Worm (Caenorhabditis elegans): ENCODE results near the gene M60.6.

M60.6 gene

ce11 chrX:8230579-8230978, 21.7 kb downstream of the M60.6 start:
- TF ChIP-seq ztf-11 (tag; optimal IDR thresholded peaks at IDR 0.05) (no peak), nhr-12 (tag; optimal IDR thresholded peaks at IDR 0.05) (no peak), mep-1 (tag; optimal IDR thresholded peaks at IDR 0.05) (no peak), ceh-39 (tag; optimal IDR thresholded peaks at IDR 0.05) (no peak), lin-13 (tag; optimal IDR thresholded peaks at IDR 0.05) (no peak), hlh-1 (tag; optimal IDR thresholded peaks at IDR 0.05) (no peak), nhr-76 (tag; optimal IDR thresholded peaks at IDR 0.05) (no peak)

ce11 chrX:8229221-8229620, 23.0 kb downstream of the M60.6 start:
- TF ChIP-seq bed-3 (GFP tag; optimal IDR thresholded peaks at IDR 0.05) (no peak), zip-8 (tag; optimal IDR thresholded peaks at IDR 0.05) (peak; percentile 37)

ce11 chrX:8224916-8225315, 27.3 kb downstream of the M60.6 start, which contains the start of gene K02A6.2:
Gene K02A6.2 (minus strand): TSS chrX:8225016.
- no peak for TF ChIP-seq mep-1 (tag; optimal IDR thresholded peaks at IDR 0.05)
- TF ChIP-seq nhr-2 (tag; optimal IDR thresholded peaks at IDR 0.05) = no peak
- no peak for TF ChIP-seq lin-32 (GFP tag; optimal IDR thresholded peaks at IDR 0.05)
- no peak for TF ChIP-seq unc-39 (tag; optimal IDR thresholded peaks at IDR 0.05)
- no peak for TF ChIP-seq sem-2 (GFP tag; optimal IDR thresholded peaks at IDR 0.05)
- TF ChIP-seq unc-120 (tag; optimal IDR thresholded peaks at IDR 0.05; ENCODE audit: poor library complexity, severe bottlenecking) = no peak
- no peak for TF ChIP-seq nhr-237 (tag; optimal IDR thresholded peaks at IDR 0.05)
- no peak for TF ChIP-seq bed-3 (GFP tag; optimal IDR thresholded peaks at IDR 0.05)
- no peak for TF ChIP-seq snpc-4 (tag; optimal IDR thresholded peaks at IDR 0.05)

DNA sequence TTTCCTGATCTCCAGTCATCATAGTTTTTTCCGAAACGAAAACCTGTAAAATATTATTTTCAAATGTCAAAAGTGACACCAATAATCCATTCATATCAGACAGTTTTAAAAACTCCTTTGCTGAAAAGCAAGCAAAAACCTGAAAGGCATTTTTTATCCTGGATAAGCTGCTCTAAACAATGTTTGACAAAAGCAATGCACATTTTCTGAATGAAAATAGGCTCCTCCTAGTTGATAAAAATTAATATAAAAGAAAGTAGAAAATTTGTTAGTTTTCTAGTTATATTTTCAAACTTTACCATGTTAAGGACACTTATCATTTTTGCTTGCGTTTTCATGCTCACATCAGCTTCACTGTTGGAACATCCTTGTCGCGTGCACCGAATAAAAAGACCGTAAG, 32.8 kb downstream of the M60.6 start, which contains the start of gene K02A6.1:
Gene K02A6.1 (plus strand): TSS at position 301 of the 400 bp plus-strand sequence.
- no peak for TF ChIP-seq hlh-1 (tag; optimal IDR thresholded peaks at IDR 0.05)
- TF ChIP-seq ceh-43 (GFP tag; optimal IDR thresholded peaks at IDR 0.05) = no peak
- TF ChIP-seq nhr-76 (tag; optimal IDR thresholded peaks at IDR 0.05) = no peak
- TF ChIP-seq tbx-8 (GFP tag; optimal IDR thresholded peaks at IDR 0.05) = no peak
- TF ChIP-seq nhr-237 (tag; optimal IDR thresholded peaks at IDR 0.05) = no peak
- no peak for TF ChIP-seq elt-1 (tag; optimal IDR thresholded peaks at IDR 0.05; ENCODE audit: borderline replicate concordance, insufficient read depth)
- no peak for TF ChIP-seq drap-1 (GFP tag; optimal IDR thresholded peaks at IDR 0.05)
- no peak for TF ChIP-seq bed-3 (GFP tag; optimal IDR thresholded peaks at IDR 0.05)
- no peak for TF ChIP-seq nhr-12 (tag; optimal IDR thresholded peaks at IDR 0.05)

DNA sequence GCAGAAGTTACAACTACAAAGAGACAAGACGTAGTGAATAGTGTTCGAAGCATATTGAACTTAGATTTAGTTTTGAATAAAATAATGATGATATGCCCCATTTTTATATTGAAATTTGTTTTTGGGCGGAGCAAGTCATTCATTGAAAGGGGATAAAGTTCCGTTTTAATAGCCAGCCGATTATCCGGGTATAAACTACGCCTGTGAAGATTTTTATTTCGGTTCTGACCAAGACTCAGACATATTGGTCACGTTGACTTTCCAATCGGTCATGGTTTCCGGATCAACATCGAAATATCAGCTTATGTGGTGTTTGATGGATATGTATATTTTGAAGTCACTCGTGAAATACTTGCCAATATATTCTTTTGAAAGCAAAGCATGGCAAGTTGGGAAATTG, 33.6 kb downstream of the M60.6 start, which contains the start of gene K02A6.4:
Gene K02A6.4 (minus strand): TSS at position 101 of the 400 bp plus-strand sequence.
- TF ChIP-seq hlh-1 (tag; optimal IDR thresholded peaks at IDR 0.05) (no peak), tbx-8 (GFP tag; optimal IDR thresholded peaks at IDR 0.05) (no peak), sem-2 (GFP tag; optimal IDR thresholded peaks at IDR 0.05) (no peak), elt-1 (tag; optimal IDR thresholded peaks at IDR 0.05; ENCODE audit: borderline replicate concordance, insufficient read depth) (no peak), blmp-1 (tag; optimal IDR thresholded peaks at IDR 0.05) (no peak), lsy-2 (tag; optimal IDR thresholded peaks at IDR 0.05) (no peak)

DNA sequence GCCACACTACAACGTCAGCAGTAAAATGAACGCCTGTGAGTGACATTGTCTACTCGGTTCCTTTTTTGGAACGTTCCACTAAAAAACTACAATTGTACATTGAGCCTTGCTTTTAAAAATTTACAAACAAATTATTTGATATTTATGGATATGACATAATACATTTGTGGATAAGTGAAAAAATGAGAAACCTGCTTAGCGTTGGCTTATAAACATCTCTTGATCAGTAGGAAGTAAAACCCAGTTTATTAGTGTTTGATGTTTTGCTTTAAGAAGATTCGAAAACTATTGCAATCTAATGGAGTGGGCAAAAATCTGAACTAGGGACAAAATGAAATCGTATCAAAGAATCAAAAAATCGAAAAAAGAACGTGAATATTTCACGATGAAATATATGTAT, 35.3 kb downstream of the M60.6 start:
- TF ChIP-seq ceh-83 (GFP tag; optimal IDR thresholded peaks at IDR 0.05) = no peak
- no peak for TF ChIP-seq mls-2 (tag; optimal IDR thresholded peaks at IDR 0.05)
- TF ChIP-seq nhr-2 (tag; optimal IDR thresholded peaks at IDR 0.05) = no peak
- TF ChIP-seq nhr-28 (tag; optimal IDR thresholded peaks at IDR 0.05) = no peak
- no peak for TF ChIP-seq sem-2 (GFP tag; optimal IDR thresholded peaks at IDR 0.05)
- TF ChIP-seq pha-4 (tag; optimal IDR thresholded peaks at IDR 0.05) = no peak
- no peak for TF ChIP-seq lsy-2 (tag; optimal IDR thresholded peaks at IDR 0.05)
- no peak for TF ChIP-seq unc-39 (tag; optimal IDR thresholded peaks at IDR 0.05)
- TF ChIP-seq ceh-39 (tag; optimal IDR thresholded peaks at IDR 0.05) = no peak
- TF ChIP-seq elt-3 (tag; optimal IDR thresholded peaks at IDR 0.05) = no peak
- no peak for TF ChIP-seq sptf-1 (tag; optimal IDR thresholded peaks at IDR 0.05)

Data from whole organism, mixed stage, embryonic.